Fruit fly (Drosophila melanogaster): ENCODE results near the gene atilla.

DNA sequence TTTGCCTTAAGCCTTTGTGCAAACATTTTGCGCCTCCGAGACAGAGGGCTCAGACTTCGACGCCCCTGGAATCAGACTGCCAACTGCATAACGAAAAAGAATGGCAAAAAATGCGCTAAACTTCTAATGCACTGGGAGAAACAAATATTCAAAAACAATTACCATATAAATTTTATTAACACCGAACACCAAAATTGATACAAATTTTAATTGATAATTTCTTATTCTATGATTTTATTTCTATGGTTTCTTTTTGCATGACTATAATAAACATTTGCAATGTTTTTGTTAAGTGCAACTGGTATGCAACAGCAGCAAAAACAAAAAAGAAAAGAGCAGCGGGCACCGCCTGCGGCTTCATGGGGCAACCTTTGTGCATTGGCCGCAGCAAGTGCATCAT, 15.3 kb upstream of the atilla start:
- TF ChIP-seq EcR (GFP tag; optimal IDR thresholded peaks at IDR 0.05), result no peak
- TF ChIP-seq usp (GFP tag; optimal IDR thresholded peaks at IDR 0.05), result no peak
- no peak for TF ChIP-seq psq (optimal IDR thresholded peaks at IDR 0.05)

Data from whole organism.